Worm (Caenorhabditis elegans) whole organism, midembryonic: ENCODE data around the gene R04F11.3.

ENCODE experiments used
- T22C8.4 ChIP-seq: fragments of 200-800 bp; sonication (Bioruptor generic); IDR thresholded peaks from 2 replicates; pipeline ENCODE4 v1.3.6; 2022; ENCODE audit warnings: missing genetic modification characterization, missing compliant biosample characterization
- cog-1 ChIP-seq: sonication (generic microtip); optimal IDR thresholded peaks from 2 replicates; lab custom pipeline; 2016; ENCODE audit warnings: missing genetic modification characterization, missing compliant biosample characterization
- flt-1 ChIP-seq: fragments of 200-800 bp; sonication (Bioruptor generic); IDR thresholded peaks from 2 replicates; pipeline ENCODE4 v1.3.6; 2022; ENCODE audit warnings: missing genetic modification characterization, missing compliant biosample characterization
- klf-2 ChIP-seq: fragments of 200-800 bp; sonication (Bioruptor generic); conservative IDR thresholded peaks from 2 replicates; pipeline ENCODE4 v1.3.6; 2022; ENCODE audit warnings: missing genetic modification reagents, missing genetic modification characterization, missing compliant biosample characterization
- med-1 ChIP-seq: sonication (generic microtip); optimal IDR thresholded peaks from 2 replicates; lab custom pipeline; 2017; ENCODE audit warnings: missing genetic modification characterization, mild to moderate bottlenecking, missing compliant biosample characterization, antibody characterized with exemption, missing genetic modification reagents; ENCODE audit not compliant: insufficient read depth
- ref-1 ChIP-seq: fragments of 200-800 bp; sonication (Bioruptor generic); conservative IDR thresholded peaks from 2 replicates; pipeline ENCODE4 v1.3.6; 2022; ENCODE audit warnings: missing genetic modification reagents, missing genetic modification characterization, missing compliant biosample characterization
- tab-1 ChIP-seq: fragments of 200-800 bp; sonication (Bioruptor generic); IDR thresholded peaks from 2 replicates; pipeline ENCODE4 v1.3.6; 2022; ENCODE audit warnings: missing genetic modification characterization, missing compliant biosample characterization
- ztf-23 ChIP-seq: fragments of 200-800 bp; sonication (Bioruptor generic); IDR thresholded peaks from 2 replicates; pipeline ENCODE4 v1.3.6; 2022; ENCODE audit warnings: missing genetic modification reagents, missing genetic modification characterization, missing compliant biosample characterization
- ztf-29 ChIP-seq: fragments of 200-800 bp; sonication (Bioruptor generic); IDR thresholded peaks from 2 replicates; pipeline ENCODE4 v1.3.6; 2022; ENCODE audit warnings: missing genetic modification reagents, missing genetic modification characterization, missing compliant biosample characterization

The R04F11.3 gene

ce11 chrV:12291587-12291986, 25.4 kb downstream of the R04F11.3 start, which contains the start of the genes srpa-68 and srh-16:
Gene srpa-68 (minus strand): TSS chrV:12291658.
Gene srh-16 (plus strand): TSS chrV:12291861.
- TF ChIP-seq T22C8.4 (GFP tag; lab: Robert Waterston, UW), result no peak
- TF ChIP-seq klf-2 (GFP tag; lab: Robert Waterston, UW), result 0 out of 2 replicates have a peak, but pooled peaks have one; percentile 48
- TF ChIP-seq ztf-23, result peak; percentile 83
- TF ChIP-seq ref-1 (GFP tag; lab: Robert Waterston, UW), result no peak
- TF ChIP-seq flt-1 (GFP tag; lab: Robert Waterston, UW), result peak; percentile 87
- peak; percentile 49 for TF ChIP-seq med-1 (GFP tag; lab: Kevin White, UChicago)
- TF ChIP-seq cog-1 (tag; lab: Kevin White, UChicago), result peak; percentile 79
- TF ChIP-seq ztf-29 (GFP tag; lab: Robert Waterston, UW), result 0 out of 2 replicates have a peak, but pooled peaks have one; percentile 19
- TF ChIP-seq tab-1 (GFP tag; lab: Robert Waterston, UW), result peak; percentile 67; the same call in 1 of the 2 replicates

ce11 chrV:12288577-12288976, 28.4 kb downstream of the R04F11.3 start, which contains the start of gene rskd-1:
Gene rskd-1 (minus strand): TSS chrV:12288615.
- no peak for TF ChIP-seq T22C8.4 (GFP tag; lab: Robert Waterston, UW)
- no peak for TF ChIP-seq ztf-23
- TF ChIP-seq ref-1 (GFP tag; lab: Robert Waterston, UW), result no peak
- TF ChIP-seq klf-2 (GFP tag; lab: Robert Waterston, UW), result no peak
- TF ChIP-seq ztf-29 (GFP tag; lab: Robert Waterston, UW), result no peak
- no peak for TF ChIP-seq flt-1 (GFP tag; lab: Robert Waterston, UW)
- TF ChIP-seq med-1 (GFP tag; lab: Kevin White, UChicago), result no peak
- TF ChIP-seq tab-1 (GFP tag; lab: Robert Waterston, UW), result no peak
- TF ChIP-seq cog-1 (tag; lab: Kevin White, UChicago), result no peak

- TF ChIP-seq ztf-23 (no peak), T22C8.4 (GFP tag; lab: Robert Waterston, UW) (no peak), ref-1 (GFP tag; lab: Robert Waterston, UW) (no peak), cog-1 (tag; lab: Kevin White, UChicago) (no peak), klf-2 (GFP tag; lab: Robert Waterston, UW) (no peak), ztf-29 (GFP tag; lab: Robert Waterston, UW) (no peak), med-1 (GFP tag; lab: Kevin White, UChicago) (no peak), tab-1 (GFP tag; lab: Robert Waterston, UW) (no peak), flt-1 (GFP tag; lab: Robert Waterston, UW) (no peak)
These were observed 29.3 kb downstream of the R04F11.3 start for ce11 chrV:12287667-12288066.

- TF ChIP-seq ztf-29 (GFP tag; lab: Robert Waterston, UW), result no peak
- no peak for TF ChIP-seq flt-1 (GFP tag; lab: Robert Waterston, UW)
- no peak for TF ChIP-seq ztf-23
- TF ChIP-seq klf-2 (GFP tag; lab: Robert Waterston, UW), result no peak
- no peak for TF ChIP-seq T22C8.4 (GFP tag; lab: Robert Waterston, UW)
- TF ChIP-seq med-1 (GFP tag; lab: Kevin White, UChicago), result no peak
- TF ChIP-seq tab-1 (GFP tag; lab: Robert Waterston, UW), result no peak
- TF ChIP-seq cog-1 (tag; lab: Kevin White, UChicago), result no peak
- TF ChIP-seq ref-1 (GFP tag; lab: Robert Waterston, UW), result no peak
These were observed 33.8 kb downstream of the R04F11.3 start, which contains the start of gene F55C5.10 for ce11 chrV:12283187-12283586. Gene F55C5.10 (plus strand): TSS chrV:12283487.

- TF ChIP-seq ztf-29 (GFP tag; lab: Robert Waterston, UW), result no peak
- TF ChIP-seq klf-2 (GFP tag; lab: Robert Waterston, UW), result no peak
These were observed 35.5 kb downstream of the R04F11.3 start for ce11 chrV:12281508-12281907.

ce11 chrV:12276946-12277345, 40.0 kb downstream of the R04F11.3 start, which contains the start of gene bnc-1:
Gene bnc-1 (minus strand): TSS chrV:12277046.
- TF ChIP-seq ztf-23, result no peak
- TF ChIP-seq med-1 (GFP tag; lab: Kevin White, UChicago), result no peak
- TF ChIP-seq T22C8.4 (GFP tag; lab: Robert Waterston, UW), result no peak
- no peak for TF ChIP-seq ref-1 (GFP tag; lab: Robert Waterston, UW)
- TF ChIP-seq cog-1 (tag; lab: Kevin White, UChicago), result no peak
- TF ChIP-seq klf-2 (GFP tag; lab: Robert Waterston, UW), result no peak
- TF ChIP-seq tab-1 (GFP tag; lab: Robert Waterston, UW), result no peak
- no peak for TF ChIP-seq ztf-29 (GFP tag; lab: Robert Waterston, UW)
- TF ChIP-seq flt-1 (GFP tag; lab: Robert Waterston, UW), result no peak

ce11 chrV:12275714-12276113, 41.3 kb downstream of the R04F11.3 start:
- TF ChIP-seq tab-1 (GFP tag; lab: Robert Waterston, UW) (no peak), flt-1 (GFP tag; lab: Robert Waterston, UW) (no peak), med-1 (GFP tag; lab: Kevin White, UChicago) (no peak), klf-2 (GFP tag; lab: Robert Waterston, UW) (no peak), ref-1 (GFP tag; lab: Robert Waterston, UW) (no peak), ztf-29 (GFP tag; lab: Robert Waterston, UW) (no peak), T22C8.4 (GFP tag; lab: Robert Waterston, UW) (no peak), cog-1 (tag; lab: Kevin White, UChicago) (no peak), ztf-23 (no peak)

- TF ChIP-seq T22C8.4 (GFP tag; lab: Robert Waterston, UW), result no peak
- no peak for TF ChIP-seq ztf-29 (GFP tag; lab: Robert Waterston, UW)
- no peak for TF ChIP-seq tab-1 (GFP tag; lab: Robert Waterston, UW)
- TF ChIP-seq med-1 (GFP tag; lab: Kevin White, UChicago), result no peak
- TF ChIP-seq flt-1 (GFP tag; lab: Robert Waterston, UW), result no peak
- no peak for TF ChIP-seq ztf-23
- TF ChIP-seq klf-2 (GFP tag; lab: Robert Waterston, UW), result no peak
- no peak for TF ChIP-seq cog-1 (tag; lab: Kevin White, UChicago)
These were observed 45.5 kb downstream of the R04F11.3 start, which contains the start of the genes tsfm-1 and capg-2 for ce11 chrV:12271495-12271894. Gene tsfm-1 (minus strand): TSS chrV:12271551. Gene capg-2 (plus strand): TSS chrV:12271873.

ce11 chrV:12269272-12269767, 47.7 kb downstream of the R04F11.3 start, which contains the start of gene twk-24:
Gene twk-24 (minus strand): TSS chrV:12269322.
- no peak for TF ChIP-seq T22C8.4 (GFP tag; lab: Robert Waterston, UW)
- TF ChIP-seq ztf-23, result no peak
- TF ChIP-seq klf-2 (GFP tag; lab: Robert Waterston, UW), result no peak
- TF ChIP-seq tab-1 (GFP tag; lab: Robert Waterston, UW), result no peak
- TF ChIP-seq med-1 (GFP tag; lab: Kevin White, UChicago), result no peak
- no peak for TF ChIP-seq flt-1 (GFP tag; lab: Robert Waterston, UW)
- no peak for TF ChIP-seq ztf-29 (GFP tag; lab: Robert Waterston, UW)
- no peak for TF ChIP-seq ref-1 (GFP tag; lab: Robert Waterston, UW)
- no peak for TF ChIP-seq cog-1 (tag; lab: Kevin White, UChicago)
